Fruit fly (Drosophila melanogaster) whole organism, wandering third instar larva: ENCODE results near the gene CG8870.

Experiments
- Hr78 ChIP-seq: fragments of >200 bp; optimal IDR thresholded peaks from 2 replicates; lab custom pipeline; 2017; ENCODE audit warnings: missing biosample characterization, missing genetic modification characterization
- br ChIP-seq: fragments of 200-800 bp; sonication (Bioruptor generic); optimal IDR thresholded peaks from 2 replicates; lab custom pipeline; 2016; ENCODE audit warnings: missing biosample characterization, missing genetic modification characterization
- fru ChIP-seq: fragments of 200-800 bp; sonication (Bioruptor generic); optimal IDR thresholded peaks from 3 replicates; lab custom pipeline; 2016; ENCODE audit warnings: missing biosample characterization, mild to moderate bottlenecking, missing genetic modification characterization
- h ChIP-seq: fragments of 200-800 bp; sonication (Bioruptor generic); optimal IDR thresholded peaks from 3 replicates; lab custom pipeline; 2016; ENCODE audit warnings: missing biosample characterization, mild to moderate bottlenecking, missing genetic modification characterization

DNA sequence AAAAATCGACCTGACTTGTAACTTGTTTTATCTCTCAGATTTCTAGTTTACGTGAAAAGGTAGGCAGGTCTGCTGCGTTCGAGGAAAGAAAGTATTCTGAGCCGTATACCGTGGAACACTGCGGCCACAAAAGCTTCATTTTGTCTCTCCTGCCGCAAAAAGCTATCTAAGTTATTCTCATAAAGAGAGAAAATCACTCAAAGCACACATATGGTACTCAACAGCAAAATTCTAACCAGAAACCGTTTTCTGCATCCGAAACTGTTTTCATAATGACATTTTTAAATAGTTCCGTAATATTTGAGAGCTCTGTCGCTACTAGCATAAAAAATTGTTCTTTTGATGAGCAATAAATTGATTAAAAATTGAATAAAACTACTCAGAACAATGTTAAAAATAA lies at the start of gene CG8870, which contains the start of gene CG9813:
- TF ChIP-seq h (GFP tag; lab: Kevin White, UChicago) (no peak), fru (GFP tag; lab: Kevin White, UChicago) (no peak), br (GFP tag; lab: Kevin White, UChicago) (no peak), Hr78 (no peak)
